Fruit fly (Drosophila melanogaster) ovary, adult (tissue): Measurements from ENCODE around the gene TwdlC.
A peak's percentile ranks its signal among the peaks of the same experiment; 100 is the strongest.

Source experiments
- CG17801 ChIP-seq: fragments of 200-800 bp; optimal IDR thresholded peaks from 2 replicates; lab custom pipeline; 2019; ENCODE audit warnings: missing biosample characterization, mild to moderate bottlenecking, missing genetic modification characterization, moderate library complexity; ENCODE audit not compliant: partially characterized antibody

Gene TwdlC

DNA sequence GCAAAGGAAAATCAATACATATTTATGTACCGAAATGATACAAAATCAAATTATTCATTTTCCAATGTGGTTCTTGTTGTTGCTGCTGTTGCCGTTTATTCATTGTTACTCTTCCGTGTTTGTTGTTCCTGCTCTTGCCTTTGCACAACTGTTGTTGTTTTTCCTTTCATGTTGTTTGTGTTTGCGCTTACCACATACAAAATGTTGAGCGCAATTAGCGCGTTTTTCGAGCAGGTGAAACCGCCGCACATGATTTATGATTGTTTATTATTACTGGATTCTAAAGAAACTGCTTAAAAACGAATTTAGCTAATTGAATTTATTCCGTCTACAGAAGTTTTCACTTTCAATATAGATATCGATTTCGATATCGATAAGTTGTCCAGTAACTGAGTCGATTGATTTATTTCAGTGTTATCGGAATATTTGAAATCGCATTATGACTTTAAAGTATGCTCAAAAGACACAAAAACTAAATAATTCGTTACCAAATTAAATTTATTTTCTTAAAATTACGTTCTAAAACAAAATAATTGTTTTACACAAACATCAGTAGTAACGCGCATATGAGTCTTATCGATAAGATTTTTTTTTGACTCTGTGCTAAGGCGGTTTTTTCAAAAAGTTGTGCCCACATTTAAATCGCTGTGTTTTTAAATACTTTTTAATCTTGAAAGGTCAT is 30.0 kb upstream of the TwdlC start, which contains the start of gene Tsp97E:
TSS of gene Tsp97E (minus strand) at position 366 of the 682 bp plus-strand sequence.
- peak; percentile 32 for TF ChIP-seq CG17801 (GFP tag; lab: Kevin White, UChicago)

DNA sequence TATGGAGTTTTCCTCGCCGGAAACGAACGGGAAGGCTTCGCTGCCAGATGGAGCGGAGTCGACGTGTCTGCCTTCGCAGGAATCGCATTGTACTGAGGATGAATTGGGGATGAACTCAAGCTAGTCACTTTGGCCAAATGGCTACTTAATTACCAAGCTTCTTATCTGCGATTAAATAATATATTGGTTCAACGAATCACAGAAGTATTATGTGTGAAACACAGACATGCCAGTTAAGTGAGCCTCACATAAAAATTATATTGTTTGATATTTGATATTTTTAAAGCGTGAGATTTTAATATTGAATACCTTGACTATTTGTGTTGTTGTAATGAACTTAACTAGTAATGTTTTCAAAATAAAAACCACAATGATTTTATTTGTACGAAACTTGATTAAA is 28.2 kb upstream of the TwdlC start, which contains the start of gene Gr97a:
TSS of gene Gr97a (minus strand) at position 101 of the 400 bp plus-strand sequence.
- no peak for TF ChIP-seq CG17801 (GFP tag; lab: Kevin White, UChicago)

DNA sequence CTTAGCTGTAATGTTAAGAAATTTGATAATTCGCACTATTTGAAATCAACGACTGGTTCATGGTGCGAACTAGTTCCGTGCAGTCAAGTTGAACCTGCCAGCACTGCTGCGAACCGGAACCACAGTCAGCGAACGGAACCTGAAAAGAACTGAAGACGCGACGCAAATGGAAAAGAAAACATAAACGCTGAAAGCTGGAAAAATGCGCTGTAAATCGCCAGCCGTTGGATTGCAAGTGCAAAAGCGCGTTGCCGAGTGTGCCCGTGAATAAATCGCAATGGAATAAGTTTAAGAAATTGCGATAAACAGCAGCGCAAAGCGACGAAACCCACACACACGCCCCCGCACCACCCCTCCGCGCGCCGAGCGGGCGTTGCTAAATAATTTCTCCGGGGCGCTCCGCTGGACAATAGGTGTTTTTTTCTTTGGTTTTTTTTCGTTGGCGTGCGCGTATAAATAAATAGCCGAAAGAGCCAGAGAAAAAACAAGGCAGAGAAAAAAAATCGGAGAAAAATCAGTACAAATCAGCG is 27.8 kb upstream of the TwdlC start, which contains the start of gene CG5521:
TSS of gene CG5521 (plus strand) at position 137 of the 530 bp plus-strand sequence.
- no peak for TF ChIP-seq CG17801 (GFP tag; lab: Kevin White, UChicago)

DNA sequence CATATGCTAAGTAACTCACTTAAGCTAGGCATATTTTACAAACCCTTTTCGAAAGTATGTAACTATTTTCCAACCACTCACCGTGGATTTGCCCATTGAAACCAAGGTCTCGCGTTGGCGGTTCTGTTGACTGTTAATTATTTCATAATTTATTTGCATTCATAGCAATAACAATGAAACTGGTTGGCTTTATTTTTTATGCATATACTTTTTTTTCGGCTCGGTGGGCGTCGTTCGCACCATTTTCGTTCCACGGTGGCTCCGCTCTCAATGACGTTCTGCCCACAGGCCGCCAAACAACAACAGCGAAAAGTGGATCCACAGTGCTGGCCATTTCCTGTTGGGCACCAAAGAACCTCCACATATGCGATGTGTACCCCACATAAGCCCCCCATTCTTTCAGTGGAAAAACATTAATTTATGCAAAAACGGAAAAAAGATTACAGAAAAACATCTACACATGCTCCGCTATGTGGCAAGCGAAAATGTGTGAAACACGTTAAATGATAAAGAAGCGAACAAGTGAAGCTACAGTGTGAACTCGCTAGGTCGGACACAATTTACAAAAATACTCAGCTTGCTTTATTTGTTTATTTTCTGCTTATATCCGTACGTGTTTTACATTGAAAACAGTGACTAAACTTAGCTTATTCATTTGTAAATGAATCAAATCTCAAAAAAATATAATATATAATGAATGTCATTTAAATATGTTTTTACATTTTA is 26.9 kb upstream of the TwdlC start:
- no peak for TF ChIP-seq CG17801 (GFP tag; lab: Kevin White, UChicago)

DNA sequence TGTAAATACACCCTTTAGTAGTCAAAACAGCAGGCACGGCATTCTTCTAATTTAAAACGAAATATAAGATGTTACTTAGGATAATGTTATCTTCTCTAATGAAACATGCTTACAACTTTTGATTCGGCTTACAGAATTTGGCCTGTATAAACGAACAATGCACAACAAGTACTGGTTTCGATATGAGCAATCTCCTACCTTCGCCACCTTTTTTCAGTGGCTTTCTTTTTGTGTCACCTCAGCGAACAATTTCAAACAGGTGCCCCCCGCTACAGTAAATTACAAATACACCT is 26.4 kb upstream of the TwdlC start:
- TF ChIP-seq CG17801 (GFP tag; lab: Kevin White, UChicago), result no peak

DNA sequence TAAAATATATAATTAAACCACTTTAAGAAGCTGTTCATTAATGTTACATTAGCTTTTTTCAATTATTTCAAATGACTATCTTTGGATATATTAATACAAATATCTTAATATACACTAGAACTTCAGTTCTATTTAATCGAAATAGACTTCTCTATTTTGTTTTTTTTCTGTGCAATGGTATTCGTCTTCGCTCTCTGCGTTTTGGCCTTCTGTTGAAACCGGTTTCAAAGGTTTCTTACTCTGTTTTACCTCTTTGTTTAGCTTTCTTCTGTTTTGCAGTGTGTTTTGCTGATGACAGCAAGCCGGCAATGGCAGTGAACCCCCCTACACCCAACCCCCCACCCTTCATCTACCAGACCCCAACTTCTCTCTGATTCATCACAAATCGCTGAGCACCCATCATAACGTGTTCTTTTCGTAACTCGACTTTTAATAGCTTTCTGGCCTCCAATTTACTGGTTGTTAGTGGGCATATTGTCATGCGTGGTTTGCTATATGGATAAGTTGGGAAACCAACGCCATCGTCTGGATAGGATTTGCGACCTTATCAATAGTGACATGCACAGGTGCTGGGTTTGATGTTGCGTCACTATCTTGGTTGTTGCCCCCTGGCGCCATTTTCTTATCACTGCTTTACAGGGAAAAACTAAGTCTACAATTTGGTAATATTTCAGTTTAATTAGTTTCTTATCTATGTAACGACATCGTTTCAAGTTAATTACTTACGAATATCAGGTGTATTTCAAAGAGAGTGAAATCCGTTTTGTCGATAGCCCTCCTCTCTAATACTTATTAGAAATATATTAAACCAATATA is 25.6 kb upstream of the TwdlC start:
- peak; percentile 15 for TF ChIP-seq CG17801 (GFP tag; lab: Kevin White, UChicago)

DNA sequence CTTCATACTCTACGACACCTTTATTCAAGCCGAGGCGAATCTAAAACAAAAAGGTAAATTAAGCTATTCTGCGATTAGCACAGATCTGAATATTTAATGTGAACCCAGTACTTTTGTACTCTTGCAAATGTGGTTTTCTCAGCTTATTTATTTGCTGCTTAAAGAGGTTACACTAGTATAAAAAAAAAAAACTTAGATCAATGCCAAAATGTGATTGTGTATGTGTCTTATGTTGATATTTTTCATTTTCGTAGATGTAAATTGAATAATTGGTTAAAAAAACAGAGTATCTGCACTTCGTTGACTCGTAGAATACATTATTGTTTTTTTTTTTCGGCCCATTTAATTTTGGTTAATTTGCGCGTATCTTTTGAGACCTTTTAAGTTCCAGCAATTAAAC is 24.9 kb upstream of the TwdlC start:
- no peak for TF ChIP-seq CG17801 (GFP tag; lab: Kevin White, UChicago)

DNA sequence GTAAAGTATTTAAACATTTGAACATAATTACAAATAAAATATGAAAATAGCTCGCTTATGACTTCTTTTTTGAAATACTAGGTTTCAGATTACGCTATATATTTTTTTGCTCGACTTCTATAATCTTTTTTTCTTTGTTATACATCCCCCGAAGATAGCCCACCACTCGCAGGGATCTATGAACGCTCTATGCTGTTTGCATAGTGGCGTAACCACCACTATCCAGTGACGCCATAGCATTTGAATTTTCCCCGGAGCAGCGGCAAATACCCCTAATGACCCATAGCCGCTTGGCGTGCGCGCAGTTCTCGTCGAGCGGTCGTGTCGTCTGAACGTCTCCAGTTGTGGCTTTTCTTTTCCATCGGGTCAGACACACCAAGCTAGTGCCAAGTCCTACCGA is 16.4 kb upstream of the TwdlC start, which contains the start of the genes CG14253 and CG46313:
TSS of gene CG14253 (plus strand) at position 301 of the 400 bp plus-strand sequence.
TSS of gene CG46313 (plus strand) at position 301 of the 400 bp plus-strand sequence.
- no peak for TF ChIP-seq CG17801 (GFP tag; lab: Kevin White, UChicago)

DNA sequence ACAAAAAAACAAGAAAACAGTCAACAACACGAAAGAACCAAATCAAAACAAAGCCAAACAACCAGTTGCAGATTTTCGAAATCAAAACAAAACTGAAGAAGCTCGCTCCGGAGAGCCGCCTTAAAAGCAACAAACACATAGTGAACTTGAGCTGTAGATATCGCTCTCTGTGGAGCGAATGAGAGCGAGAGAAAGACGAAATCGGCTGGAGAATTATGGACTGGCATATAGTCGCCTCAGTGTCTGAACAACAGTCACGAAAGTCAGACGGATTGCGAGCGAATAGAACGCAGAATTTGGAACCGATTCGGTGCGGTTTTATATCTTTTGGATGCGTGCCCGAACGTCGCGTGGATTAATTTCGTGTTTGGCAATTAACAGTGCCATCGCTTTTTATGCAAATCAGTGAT is 14.3 kb upstream of the TwdlC start:
- TF ChIP-seq CG17801 (GFP tag; lab: Kevin White, UChicago), result peak; percentile 15

DNA sequence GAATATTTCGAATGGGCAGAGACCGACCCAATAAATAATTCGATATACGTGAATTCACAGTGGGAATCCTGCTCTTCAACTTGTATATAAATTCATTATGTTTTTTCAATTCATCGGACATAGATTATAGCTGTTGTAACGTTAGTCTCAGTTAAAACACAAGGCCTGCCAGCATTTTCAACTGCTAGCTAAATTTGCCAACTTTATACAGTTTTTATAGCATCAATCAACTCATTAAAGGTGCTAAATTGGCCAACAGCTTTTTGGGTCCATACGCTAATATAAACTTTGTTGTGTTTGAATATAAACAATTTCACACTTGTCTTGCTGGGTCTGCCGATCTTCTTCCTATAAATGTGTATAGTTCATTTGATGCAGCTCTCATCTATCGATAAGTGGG is 12.5 kb upstream of the TwdlC start:
- TF ChIP-seq CG17801 (GFP tag; lab: Kevin White, UChicago), result no peak

DNA sequence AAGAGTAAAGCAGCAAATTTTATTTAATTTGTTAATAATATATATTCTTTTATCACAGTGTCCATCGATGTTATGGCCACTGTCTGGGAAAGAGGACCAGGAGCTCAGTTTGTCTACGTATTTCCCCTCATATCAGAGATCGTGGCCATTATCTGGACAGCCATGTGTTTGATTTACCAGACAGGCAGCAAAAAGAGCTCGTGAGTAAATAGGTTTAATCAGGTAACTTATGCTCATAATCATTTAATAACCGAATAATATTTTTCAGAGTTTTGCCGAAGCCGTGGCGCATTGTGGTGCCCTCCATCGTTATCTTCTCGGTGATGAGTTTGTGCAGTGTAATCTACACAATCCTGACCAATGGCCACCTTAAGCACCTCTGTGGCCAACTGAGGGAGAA is 10.2 kb upstream of the TwdlC start:
- TF ChIP-seq CG17801 (GFP tag; lab: Kevin White, UChicago), result no peak

DNA sequence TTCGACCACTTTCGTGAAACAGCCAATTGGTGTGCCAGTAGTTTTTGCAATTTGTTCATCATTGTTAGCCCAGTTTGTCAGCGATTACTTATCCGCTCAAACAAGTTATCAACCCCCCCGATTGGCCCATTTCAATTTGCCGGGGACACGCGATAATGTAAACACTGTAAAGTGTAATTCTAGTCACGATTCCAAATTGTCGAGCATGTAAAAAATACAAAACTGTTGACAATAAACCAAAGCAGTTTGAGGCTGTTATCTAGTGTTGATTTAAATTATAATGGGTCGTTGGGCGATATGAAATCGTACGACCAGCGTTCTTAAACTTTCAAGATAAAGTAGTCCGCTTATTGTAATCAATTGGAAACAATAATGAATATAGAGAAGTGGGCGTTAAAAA is 7.2 kb upstream of the TwdlC start:
- peak; percentile 19 for TF ChIP-seq CG17801 (GFP tag; lab: Kevin White, UChicago)

DNA sequence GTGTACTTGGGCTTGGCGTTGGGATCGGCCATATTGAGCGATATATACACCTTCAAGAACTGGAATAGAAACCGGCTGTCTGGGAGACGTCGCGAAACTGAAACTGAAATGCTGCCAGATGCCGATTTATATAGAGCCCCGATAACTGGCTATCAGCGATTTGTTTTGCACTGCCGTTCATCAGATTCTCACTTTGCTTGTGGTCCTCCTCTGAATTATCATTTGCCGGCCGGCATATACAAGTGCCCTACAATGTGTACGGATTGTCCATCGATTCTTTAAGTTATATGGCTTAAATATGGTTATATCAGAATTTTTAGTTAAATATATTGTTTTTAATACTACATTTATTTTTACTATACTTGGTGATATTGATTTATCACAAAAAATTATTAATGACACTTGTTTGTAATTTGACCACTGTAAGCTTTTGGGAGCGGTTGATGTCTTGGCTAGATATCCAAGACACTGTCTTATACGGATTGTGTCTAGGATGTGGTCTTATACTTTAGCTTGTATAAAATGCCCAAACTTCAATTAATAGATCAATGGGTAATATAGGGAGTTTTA is 6.1 kb upstream of the TwdlC start, which contains the start of gene CG31075:
TSS of gene CG31075 (minus strand) at position 106 of the 570 bp plus-strand sequence.
- TF ChIP-seq CG17801 (GFP tag; lab: Kevin White, UChicago), result peak; percentile 75

DNA sequence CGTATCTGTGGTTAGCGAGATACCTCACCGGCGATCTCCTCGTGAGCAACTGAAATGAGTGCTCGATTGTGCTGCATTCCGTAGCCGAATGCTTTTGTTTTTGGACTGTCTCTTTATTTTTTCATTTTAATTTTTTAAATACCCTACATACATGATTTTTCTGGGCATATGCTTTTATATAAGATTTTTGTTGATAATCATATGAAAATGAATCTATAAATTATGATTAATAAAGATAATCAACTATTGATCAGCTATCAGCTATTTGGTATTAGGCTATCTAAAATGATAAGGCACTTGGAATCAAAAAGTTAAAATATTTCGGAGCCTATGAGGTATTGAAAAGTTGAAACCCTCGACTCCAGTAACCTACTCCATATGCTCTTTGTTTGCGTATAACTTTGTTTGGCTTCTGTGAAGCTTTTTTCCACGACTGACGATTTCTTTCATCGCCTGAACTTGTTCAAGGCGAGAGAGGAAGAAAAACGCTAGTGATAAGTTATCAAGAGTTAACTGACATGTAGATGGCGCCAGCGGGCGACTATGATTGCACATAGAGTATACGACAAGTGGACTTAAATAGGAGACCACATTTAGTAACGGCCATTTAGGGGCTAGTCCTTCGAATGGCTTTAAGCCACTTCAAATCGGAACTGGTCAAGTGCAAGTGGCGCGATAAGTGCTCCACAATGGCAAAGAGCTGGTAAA is 4.7 kb upstream of the TwdlC start, which contains the start of gene CG31076:
TSS of gene CG31076 (minus strand) at position 51 of the 708 bp plus-strand sequence.
- TF ChIP-seq CG17801 (GFP tag; lab: Kevin White, UChicago), result no peak
